Worm (Caenorhabditis elegans) whole organism, young adult: Measurements from ENCODE around the gene F16B12.7.

Experiments
- B0336.3 ChIP-seq: fragments of 200-800 bp; sonication (Bioruptor generic); IDR thresholded peaks from 2 replicates; pipeline ENCODE4 v1.3.6; 2022; ENCODE audit warnings: missing genetic modification characterization, missing compliant biosample characterization
- C06A6.2 ChIP-seq: fragments of 200-800 bp; sonication (Bioruptor generic); conservative IDR thresholded peaks from 2 replicates; pipeline ENCODE4 v1.3.6; 2022; ENCODE audit warnings: missing genetic modification characterization, missing compliant biosample characterization
- F22D6.2 ChIP-seq: sonication (generic microtip); optimal IDR thresholded peaks from 2 replicates; lab custom pipeline; 2016; ENCODE audit warnings: mild to moderate bottlenecking, missing genetic modification characterization, missing compliant biosample characterization
- F37B4.10 ChIP-seq: fragments of 200-800 bp; sonication (Bioruptor generic); IDR thresholded peaks from 2 replicates; pipeline ENCODE4 v1.3.6; 2022; ENCODE audit warnings: missing genetic modification characterization, missing compliant biosample characterization
- F39B2.1 ChIP-seq: fragments of 200-800 bp; sonication (Bioruptor generic); IDR thresholded peaks from 2 replicates; pipeline ENCODE4 v1.3.6; 2022; ENCODE audit warnings: missing genetic modification reagents, missing genetic modification characterization, missing compliant biosample characterization
- K11D2.4 ChIP-seq: fragments of 200-800 bp; sonication (Bioruptor generic); IDR thresholded peaks from 2 replicates; pipeline ENCODE4 v1.3.6; 2022; ENCODE audit warnings: missing genetic modification reagents, missing genetic modification characterization, missing compliant biosample characterization
- Y56A3A.18 ChIP-seq: fragments of 200-800 bp; sonication (Bioruptor generic); IDR thresholded peaks from 2 replicates; pipeline ENCODE4 v1.3.6; 2022; ENCODE audit warnings: missing genetic modification reagents, missing genetic modification characterization, missing compliant biosample characterization
- Y67H2A.10 ChIP-seq: fragments of 200-800 bp; sonication (Bioruptor generic); conservative IDR thresholded peaks from 2 replicates; pipeline ENCODE4 v1.3.6; 2022; ENCODE audit warnings: missing genetic modification reagents, missing genetic modification characterization, missing compliant biosample characterization
- ZK185.1 ChIP-seq: sonication (generic microtip); optimal IDR thresholded peaks from 2 replicates; lab custom pipeline; 2016; ENCODE audit warnings: mild to moderate bottlenecking, missing genetic modification characterization, missing compliant biosample characterization; ENCODE audit not compliant: poor library complexity, severe bottlenecking
- ama-1 ChIP-seq, 3 experiments: fragments of 150-350 bp in 1 of 3; sonication (generic microtip) in 2 of 3; optimal IDR thresholded peaks; 2 replicates each; lab custom pipeline; 2014 to 2018; ENCODE audit warnings: missing biosample characterization in 2 of 3, missing genetic modification characterization in 2 of 3, missing genetic modification reagents in 2 of 3
- aptf-3 ChIP-seq: fragments of 200-800 bp; sonication (Bioruptor generic); IDR thresholded peaks from 2 replicates; pipeline ENCODE4 v1.3.6; 2022; ENCODE audit warnings: missing genetic modification characterization, missing compliant biosample characterization
- attf-3 ChIP-seq: fragments of 200-800 bp; sonication (Bioruptor generic); conservative IDR thresholded peaks from 2 replicates; pipeline ENCODE4 v1.3.6; 2022; ENCODE audit warnings: missing genetic modification reagents, missing genetic modification characterization, missing compliant biosample characterization
- attf-5 ChIP-seq: fragments of 200-800 bp; sonication (Bioruptor generic); optimal IDR thresholded peaks from 2 replicates; lab custom pipeline; 2018; ENCODE audit warnings: mild to moderate bottlenecking, missing genetic modification characterization, missing compliant biosample characterization
- bed-1 ChIP-seq: fragments of 200-800 bp; sonication (Bioruptor generic); IDR thresholded peaks from 2 replicates; pipeline ENCODE4 v1.3.6; 2022; ENCODE audit warnings: missing genetic modification reagents, missing genetic modification characterization, missing compliant biosample characterization
- cebp-1 ChIP-seq, 2 experiments: fragments of 200-800 bp in 1 of 2; sonication (Bioruptor generic) in 1 of 2; sonication (generic microtip) in 1 of 2; IDR thresholded peaks in 1 of 2; optimal IDR thresholded peaks in 1 of 2; 2 replicates each; pipeline versions ENCODE4 v1.3.6 to Lab custom; 2017 to 2022; ENCODE audit warnings: missing compliant biosample characterization in 2 of 2, missing genetic modification characterization in 2 of 2, mild to moderate bottlenecking in 1 of 2, missing genetic modification reagents in 1 of 2, moderate library complexity in 1 of 2
- ceh-27 ChIP-seq: fragments of 200-800 bp; sonication (Bioruptor generic); optimal IDR thresholded peaks from 2 replicates; lab custom pipeline; 2018; ENCODE audit warnings: mild to moderate bottlenecking, missing genetic modification characterization, moderate library complexity, missing compliant biosample characterization
- efl-1 ChIP-seq: fragments of 150-350 bp; optimal IDR thresholded peaks from 2 replicates; lab custom pipeline; 2014; ENCODE audit warnings: missing biosample characterization, missing genetic modification reagents, missing genetic modification characterization
- egl-44 ChIP-seq: fragments of 200-800 bp; sonication (Bioruptor generic); IDR thresholded peaks from 2 replicates; pipeline ENCODE4 v1.3.6; 2022; ENCODE audit warnings: missing genetic modification reagents, missing genetic modification characterization, missing compliant biosample characterization
- egrh-3 ChIP-seq: fragments of 200-800 bp; sonication (Bioruptor generic); IDR thresholded peaks from 2 replicates; pipeline ENCODE4 v1.3.6; 2022; ENCODE audit warnings: missing genetic modification reagents, missing genetic modification characterization, missing compliant biosample characterization
- fkh-3 ChIP-seq: sonication (generic microtip); optimal IDR thresholded peaks from 2 replicates; lab custom pipeline; 2016; ENCODE audit warnings: mild to moderate bottlenecking, missing genetic modification characterization, missing compliant biosample characterization
- hmg-1.2 ChIP-seq: fragments of 200-800 bp; sonication (Bioruptor generic); IDR thresholded peaks from 2 replicates; pipeline ENCODE4 v1.3.6; 2022; ENCODE audit warnings: missing genetic modification reagents, missing genetic modification characterization, missing compliant biosample characterization
- hsf-1 ChIP-seq: fragments of 200-800 bp; sonication (Bioruptor generic); IDR thresholded peaks from 2 replicates; pipeline ENCODE4 v1.3.6; 2022; ENCODE audit warnings: missing genetic modification reagents, missing genetic modification characterization, missing compliant biosample characterization
- let-607 ChIP-seq, 2 experiments: fragments of 200-800 bp in 1 of 2; sonication (Bioruptor generic) in 1 of 2; sonication (generic microtip) in 1 of 2; optimal IDR thresholded peaks; 2 replicates each; lab custom pipeline; 2016 to 2018; ENCODE audit warnings: mild to moderate bottlenecking in 2 of 2, missing compliant biosample characterization in 2 of 2, missing genetic modification characterization in 2 of 2, moderate library complexity in 2 of 2, missing genotype in 1 of 2
- lin-35 ChIP-seq, 3 experiments: fragments of 150-350 bp in 2 of 3; sonication (generic microtip) in 1 of 3; optimal IDR thresholded peaks; 2 replicates each; lab custom pipeline; 2014 to 2018; ENCODE audit warnings: missing biosample characterization in 3 of 3, missing genetic modification characterization in 3 of 3, missing genetic modification reagents in 3 of 3
- lin-40 ChIP-seq: sonication (generic microtip); optimal IDR thresholded peaks from 2 replicates; lab custom pipeline; 2016; ENCODE audit warnings: missing genetic modification characterization, mild to moderate bottlenecking, missing compliant biosample characterization, missing genotype, missing genetic modification reagents
- lin-54 ChIP-seq: fragments of 200-800 bp; sonication (Bioruptor generic); optimal IDR thresholded peaks from 2 replicates; lab custom pipeline; 2018; ENCODE audit warnings: mild to moderate bottlenecking, missing genetic modification characterization, missing compliant biosample characterization
- lir-1 ChIP-seq: fragments of 200-800 bp; sonication (Bioruptor generic); conservative IDR thresholded peaks from 2 replicates; pipeline ENCODE4 v1.3.6; 2022; ENCODE audit warnings: missing genetic modification reagents, missing genetic modification characterization, missing compliant biosample characterization
- madf-10 ChIP-seq: sonication (generic microtip); optimal IDR thresholded peaks from 2 replicates; lab custom pipeline; 2016; ENCODE audit warnings: mild to moderate bottlenecking, missing genetic modification characterization, missing compliant biosample characterization
- madf-8 ChIP-seq: fragments of 200-800 bp; sonication (Bioruptor generic); conservative IDR thresholded peaks from 2 replicates; pipeline ENCODE4 v1.3.6; 2022; ENCODE audit warnings: missing genetic modification reagents, missing genetic modification characterization, missing compliant biosample characterization
- mxl-1 ChIP-seq: sonication (generic microtip); optimal IDR thresholded peaks from 2 replicates; lab custom pipeline; 2016; ENCODE audit warnings: missing genetic modification characterization, missing compliant biosample characterization
- nfyb-1 ChIP-seq: fragments of 200-800 bp; sonication (Bioruptor generic); IDR thresholded peaks from 2 replicates; pipeline ENCODE4 v1.3.6; 2022; ENCODE audit warnings: missing genetic modification reagents, missing genetic modification characterization, missing compliant biosample characterization
- nhr-120 ChIP-seq: fragments of 200-800 bp; sonication (Bioruptor generic); IDR thresholded peaks from 2 replicates; pipeline ENCODE4 v1.3.6; 2022; ENCODE audit warnings: missing genetic modification characterization, missing compliant biosample characterization
- nhr-27 ChIP-seq: fragments of 200-800 bp; sonication (Bioruptor generic); optimal IDR thresholded peaks from 2 replicates; lab custom pipeline; 2018; ENCODE audit warnings: mild to moderate bottlenecking, missing genetic modification characterization, moderate library complexity, missing compliant biosample characterization
- nhr-90 ChIP-seq: sonication (generic microtip); optimal IDR thresholded peaks from 2 replicates; lab custom pipeline; 2016; ENCODE audit warnings: missing genotype, mild to moderate bottlenecking, missing genetic modification characterization, missing compliant biosample characterization
- pbrm-1 ChIP-seq: fragments of 200-800 bp; sonication (Bioruptor generic); IDR thresholded peaks from 2 replicates; pipeline ENCODE4 v1.3.6; 2022; ENCODE audit warnings: missing genetic modification reagents, missing genetic modification characterization, missing compliant biosample characterization
- rcor-1 ChIP-seq: fragments of 200-800 bp; sonication (Bioruptor generic); IDR thresholded peaks from 2 replicates; pipeline ENCODE4 v1.3.6; 2022; ENCODE audit warnings: missing genetic modification reagents, missing genetic modification characterization, missing compliant biosample characterization
- rec-8 ChIP-seq, 2 experiments: sonication (generic microtip); optimal IDR thresholded peaks; 2 replicates each; lab custom pipeline; 2016; ENCODE audit warnings: mild to moderate bottlenecking in 2 of 2, missing genetic modification characterization in 2 of 2, missing genetic modification reagents in 2 of 2, missing genotype in 2 of 2, missing biosample characterization in 1 of 2, missing compliant biosample characterization in 1 of 2, moderate library complexity in 1 of 2
- snpc-1.1 ChIP-seq: sonication (generic microtip); optimal IDR thresholded peaks from 2 replicates; lab custom pipeline; 2017; ENCODE audit warnings: missing genetic modification characterization, mild to moderate bottlenecking, missing compliant biosample characterization, antibody characterized with exemption, moderate library complexity, missing genotype, missing genetic modification reagents; ENCODE audit not compliant: insufficient read depth
- snpc-1.3 ChIP-seq: sonication (generic microtip); optimal IDR thresholded peaks from 2 replicates; lab custom pipeline; 2017; ENCODE audit warnings: missing genetic modification characterization, mild to moderate bottlenecking, missing compliant biosample characterization, antibody characterized with exemption, moderate library complexity, missing genotype, missing genetic modification reagents; ENCODE audit not compliant: insufficient read depth
- snpc-3.4 ChIP-seq: sonication (generic microtip); optimal IDR thresholded peaks from 2 replicates; lab custom pipeline; 2017; ENCODE audit warnings: missing genetic modification characterization, mild to moderate bottlenecking, missing compliant biosample characterization, antibody characterized with exemption, moderate library complexity, missing genotype, missing genetic modification reagents
- tlf-1 ChIP-seq: fragments of 200-800 bp; sonication (Bioruptor generic); optimal IDR thresholded peaks from 2 replicates; lab custom pipeline; 2018; ENCODE audit warnings: mild to moderate bottlenecking, missing genetic modification characterization, missing compliant biosample characterization
- ztf-26 ChIP-seq: sonication (generic microtip); optimal IDR thresholded peaks from 2 replicates; lab custom pipeline; 2017; ENCODE audit warnings: missing genetic modification characterization, missing compliant biosample characterization
- ztf-3 ChIP-seq: fragments of 200-800 bp; sonication (Bioruptor generic); optimal IDR thresholded peaks from 2 replicates; lab custom pipeline; 2018; ENCODE audit warnings: mild to moderate bottlenecking, missing genetic modification characterization, missing compliant biosample characterization
- ztf-6 ChIP-seq: fragments of 200-800 bp; sonication (Bioruptor generic); IDR thresholded peaks from 2 replicates; pipeline ENCODE4 v1.3.6; 2022; ENCODE audit warnings: missing genetic modification reagents, missing genetic modification characterization, missing compliant biosample characterization

F16B12.7 gene

ce11 chrX:14098618-14099118, 9.7 kb upstream of the F16B12.7 start, which contains the start of gene F16B12.4:
Gene F16B12.4, minus strand, starts transcription at chrX:14098668.
- TF ChIP-seq pbrm-1 (GFP tag; lab: Robert Waterston, UW) (no peak), snpc-3.4 (tag; lab: Kevin White, UChicago) (no peak), bed-1 (GFP tag; lab: Robert Waterston, UW) (no peak), B0336.3 (GFP tag; lab: Robert Waterston, UW) (no peak), egl-44 (no peak), lin-40 (no peak), nfyb-1 (GFP tag; lab: Robert Waterston, UW) (no peak), hmg-1.2 (GFP tag; lab: Robert Waterston, UW) (peak; percentile 81; the same call in 1 of the 2 replicates), ama-1 (optimal IDR thresholded peaks at IDR 0.05; lab: Kevin White, UChicago) (no peak), ama-1 (GFP tag; optimal IDR thresholded peaks at IDR 0.05; lab: Kevin White, UChicago) (no peak), cebp-1 (GFP tag; IDR thresholded peaks at IDR 0.05; lab: Robert Waterston, UW) (peak; percentile 67), cebp-1 (tag; optimal IDR thresholded peaks at IDR 0.05; lab: Kevin White, UChicago) (peak; percentile 80), F22D6.2 (no peak)
- TF ChIP-seq, all 124 proteins: peak for 2

DNA sequence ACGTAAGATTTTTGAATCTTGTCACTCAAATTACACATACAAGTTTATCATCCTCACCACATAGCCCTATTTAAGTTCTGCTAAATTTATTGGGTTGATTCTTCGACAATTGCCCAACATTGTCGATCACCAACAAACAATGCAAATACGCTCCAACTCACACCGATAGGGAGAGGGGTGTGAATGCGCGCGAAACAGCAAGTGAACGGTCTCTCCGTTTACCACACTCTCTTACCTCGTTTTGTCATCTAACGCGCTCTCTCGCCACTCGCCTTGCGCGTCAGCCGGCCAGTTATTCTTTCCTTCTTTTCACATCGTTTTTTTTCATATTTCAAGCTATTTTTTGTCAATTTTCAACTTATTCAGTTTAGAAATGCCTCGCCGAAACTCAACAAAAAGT, 6.4 kb upstream of the F16B12.7 start, which contains the start of gene F16B12.6:
Gene F16B12.6, plus strand, starts transcription at position 331 of the 400 bp plus-strand sequence.
- TF ChIP-seq madf-8 = no peak
- TF ChIP-seq attf-3 (GFP tag; lab: Robert Waterston, UW) = no peak
- TF ChIP-seq Y56A3A.18 (GFP tag; lab: Robert Waterston, UW) = 0 out of 2 replicates have a peak, but pooled peaks have one; percentile 32
- peak; percentile 71 for TF ChIP-seq ceh-27 (GFP tag; lab: Kevin White, UChicago)
- no peak for TF ChIP-seq snpc-1.3 (tag; lab: Kevin White, UChicago)
- peak; percentile 92 for TF ChIP-seq attf-5 (GFP tag; lab: Kevin White, UChicago)
- no peak for TF ChIP-seq Y67H2A.10 (GFP tag; lab: Robert Waterston, UW)
- no peak for TF ChIP-seq F39B2.1
- peak; percentile 31 for TF ChIP-seq madf-10 (tag; lab: Kevin White, UChicago)
- TF ChIP-seq lin-35 (GFP tag; optimal IDR thresholded peaks at IDR 0.05; lab: Kevin White, UChicago) = peak in 1 of 3 experiments; percentile 39
- no peak for TF ChIP-seq egl-44
- no peak for TF ChIP-seq aptf-3 (GFP tag; lab: Robert Waterston, UW)
- TF ChIP-seq nhr-90 (tag; lab: Kevin White, UChicago) = no peak
- no peak for TF ChIP-seq rec-8 (tag; optimal IDR thresholded peaks at IDR 0.05; lab: Kevin White, UChicago)
- peak; percentile 29; the same call in 1 of the 2 replicates for TF ChIP-seq egrh-3
- TF ChIP-seq snpc-1.1 (tag; lab: Kevin White, UChicago) = no peak
- TF ChIP-seq F37B4.10 (GFP tag; lab: Robert Waterston, UW) = no peak
- TF ChIP-seq ama-1 (optimal IDR thresholded peaks at IDR 0.05; lab: Kevin White, UChicago) = no peak
- no peak for TF ChIP-seq ama-1 (GFP tag; optimal IDR thresholded peaks at IDR 0.05; lab: Kevin White, UChicago)
- TF ChIP-seq hmg-1.2 (GFP tag; lab: Robert Waterston, UW) = peak; percentile 91
- TF ChIP-seq lir-1 (GFP tag; lab: Robert Waterston, UW) = no peak
- TF ChIP-seq nhr-120 = no peak
- no peak for TF ChIP-seq fkh-3
- peak; percentile 16 for TF ChIP-seq ztf-26
- no peak for TF ChIP-seq tlf-1 (GFP tag; lab: Kevin White, UChicago)
- TF ChIP-seq nhr-27 (tag; lab: Kevin White, UChicago) = no peak
- no peak for TF ChIP-seq ZK185.1 (tag; lab: Kevin White, UChicago)
- no peak for TF ChIP-seq ztf-6 (GFP tag; lab: Robert Waterston, UW)
- TF ChIP-seq let-607 (tag; optimal IDR thresholded peaks at IDR 0.05; lab: Kevin White, UChicago) = peak in 1 of 2 experiments; percentile 5
- peak; percentile 61 for TF ChIP-seq efl-1 (GFP tag; lab: Kevin White, UChicago)
- no peak for TF ChIP-seq C06A6.2 (GFP tag; lab: Robert Waterston, UW)
- no peak for TF ChIP-seq ztf-3
- peak; percentile 42; the same call in 1 of the 2 replicates for TF ChIP-seq rcor-1 (GFP tag; lab: Robert Waterston, UW)
- no peak for TF ChIP-seq K11D2.4
- TF ChIP-seq mxl-1 = no peak
- no peak for TF ChIP-seq hsf-1 (GFP tag; lab: Robert Waterston, UW)
- no peak for TF ChIP-seq bed-1 (GFP tag; lab: Robert Waterston, UW)
- peak; percentile 28 for TF ChIP-seq lin-54 (GFP tag; lab: Kevin White, UChicago)
- TF ChIP-seq nfyb-1 (GFP tag; lab: Robert Waterston, UW) = no peak
